Fruit fly (Drosophila melanogaster): Measurements from ENCODE around the gene CG8353.

The CG8353 gene

dm6 chr2L:8215259-8215929, 1.5 kb downstream of the CG8353 start, which contains the start of gene CG8349:
TSS of gene CG8349 (plus strand) at chr2L:8215915.
- TF ChIP-seq CG1620 (GFP tag; optimal IDR thresholded peaks at IDR 0.05): no peak
- TF ChIP-seq CG7045 (GFP tag; optimal IDR thresholded peaks at IDR 0.05): no peak
- TF ChIP-seq Hr96 (GFP tag; optimal IDR thresholded peaks at IDR 0.05): no peak
- TF ChIP-seq Clk (GFP tag; optimal IDR thresholded peaks at IDR 0.05): no peak
- no peak for TF ChIP-seq bab1 (GFP tag; optimal IDR thresholded peaks at IDR 0.05)
- peak; percentile 81 for TF ChIP-seq kay (GFP tag; ENCODE audit: borderline replicate concordance)
- no peak for TF ChIP-seq toe (GFP tag; optimal IDR thresholded peaks at IDR 0.05)
- TF ChIP-seq tj (GFP tag; optimal IDR thresholded peaks at IDR 0.05): no peak

- TF ChIP-seq cic (GFP tag; optimal IDR thresholded peaks at IDR 0.05) (no peak), Crg-1 (GFP tag; optimal IDR thresholded peaks at IDR 0.05) (no peak), Clk (GFP tag; optimal IDR thresholded peaks at IDR 0.05) (no peak), tj (GFP tag; optimal IDR thresholded peaks at IDR 0.05) (no peak), Mnt (GFP tag; optimal IDR thresholded peaks at IDR 0.05) (no peak), kay (GFP tag; ENCODE audit: borderline replicate concordance) (no peak), toe (GFP tag; optimal IDR thresholded peaks at IDR 0.05) (no peak), CG7045 (GFP tag; optimal IDR thresholded peaks at IDR 0.05) (no peak), CG7101 (tag; optimal IDR thresholded peaks at IDR 0.05) (no peak)
Measured at dm6 chr2L:8217917-8218316, 4.1 kb downstream of the CG8353 start, which contains the start of gene CG8292. TSS of gene CG8292 (minus strand) at chr2L:8218017.

dm6 chr2L:8220393-8220934, 6.6 kb downstream of the CG8353 start, which contains the start of gene Snx6:
TSS of gene Snx6 (minus strand) at chr2L:8220741.
- TF ChIP-seq bab1 (GFP tag; optimal IDR thresholded peaks at IDR 0.05) (peak; percentile 48), kay (GFP tag; ENCODE audit: borderline replicate concordance) (peak; percentile 88), CG5204 (GFP tag; optimal IDR thresholded peaks at IDR 0.05) (no peak)

- TF ChIP-seq CG33017 (tag; optimal IDR thresholded peaks at IDR 0.05) (no peak), tj (GFP tag; optimal IDR thresholded peaks at IDR 0.05) (no peak), CG7045 (GFP tag; optimal IDR thresholded peaks at IDR 0.05) (peak; percentile 5), CG11617 (GFP tag; optimal IDR thresholded peaks at IDR 0.05) (no peak), cic (GFP tag; optimal IDR thresholded peaks at IDR 0.05) (peak; percentile 75), CG7101 (tag; optimal IDR thresholded peaks at IDR 0.05) (no peak), Mnt (GFP tag; optimal IDR thresholded peaks at IDR 0.05) (no peak)
Measured at dm6 chr2L:8229134-8229533, 15.3 kb downstream of the CG8353 start.

dm6 chr2L:8229628-8230027, 15.8 kb downstream of the CG8353 start:
- TF ChIP-seq CG5204 (GFP tag; optimal IDR thresholded peaks at IDR 0.05) (no peak), kay (GFP tag; ENCODE audit: borderline replicate concordance) (no peak), CG1620 (GFP tag; optimal IDR thresholded peaks at IDR 0.05) (no peak), toe (GFP tag; optimal IDR thresholded peaks at IDR 0.05) (no peak), Hr96 (GFP tag; optimal IDR thresholded peaks at IDR 0.05) (no peak), tj (GFP tag; optimal IDR thresholded peaks at IDR 0.05) (no peak), CG11617 (GFP tag; optimal IDR thresholded peaks at IDR 0.05) (no peak), bab1 (GFP tag; optimal IDR thresholded peaks at IDR 0.05) (no peak), cic (GFP tag; optimal IDR thresholded peaks at IDR 0.05) (no peak), cnc (optimal IDR thresholded peaks at IDR 0.05) (no peak), CG12768 (GFP tag; optimal IDR thresholded peaks at IDR 0.05) (no peak), Mnt (GFP tag; optimal IDR thresholded peaks at IDR 0.05) (no peak), ovo (GFP tag; optimal IDR thresholded peaks at IDR 0.05) (no peak), CG7101 (tag; optimal IDR thresholded peaks at IDR 0.05) (no peak), Crg-1 (GFP tag; optimal IDR thresholded peaks at IDR 0.05) (no peak), CG14711 (tag; optimal IDR thresholded peaks at IDR 0.05) (no peak), Clk (GFP tag; optimal IDR thresholded peaks at IDR 0.05) (no peak)

- peak; percentile 78 for TF ChIP-seq kay (GFP tag; ENCODE audit: borderline replicate concordance)
- no peak for TF ChIP-seq tj (GFP tag; optimal IDR thresholded peaks at IDR 0.05)
Measured at dm6 chr2L:8230255-8230654, 16.4 kb downstream of the CG8353 start.

- TF ChIP-seq Mnt (GFP tag; optimal IDR thresholded peaks at IDR 0.05): no peak
- TF ChIP-seq cic (GFP tag; optimal IDR thresholded peaks at IDR 0.05): no peak
- TF ChIP-seq bab1 (GFP tag; optimal IDR thresholded peaks at IDR 0.05): no peak
- no peak for TF ChIP-seq CG7101 (tag; optimal IDR thresholded peaks at IDR 0.05)
- TF ChIP-seq Hr96 (GFP tag; optimal IDR thresholded peaks at IDR 0.05): no peak
- TF ChIP-seq Crg-1 (GFP tag; optimal IDR thresholded peaks at IDR 0.05): no peak
- no peak for TF ChIP-seq ovo (GFP tag; optimal IDR thresholded peaks at IDR 0.05)
- TF ChIP-seq CG33017 (tag; optimal IDR thresholded peaks at IDR 0.05): no peak
- no peak for TF ChIP-seq pad (GFP tag; optimal IDR thresholded peaks at IDR 0.05)
- TF ChIP-seq toe (GFP tag; optimal IDR thresholded peaks at IDR 0.05): no peak
- TF ChIP-seq CG11617 (GFP tag; optimal IDR thresholded peaks at IDR 0.05): no peak
- TF ChIP-seq CG12768 (GFP tag; optimal IDR thresholded peaks at IDR 0.05): no peak
- no peak for TF ChIP-seq CG14711 (tag; optimal IDR thresholded peaks at IDR 0.05)
- no peak for TF ChIP-seq Clk (GFP tag; optimal IDR thresholded peaks at IDR 0.05)
Measured at dm6 chr2L:8232389-8232788, 18.5 kb downstream of the CG8353 start.
